Fruit fly (Drosophila melanogaster) whole organism, embryonic: ENCODE measurements around the gene CG6006.
"Not testable (repeated sequence)": the region's sequence is repeated elsewhere in the genome, so short reads cannot be mapped to it uniquely, and the experiment has no call there.

ENCODE experiments used
- ATbp ChIP-seq: fragments of 200-800 bp; sonication (Bioruptor generic); optimal IDR thresholded peaks from 2 replicates; lab custom pipeline; 2017; ENCODE audit warnings: missing biosample characterization, mild to moderate bottlenecking, missing genetic modification characterization, missing genetic modification reagents
- Adf1 ChIP-seq: fragments of 200-800 bp; sonication (Bioruptor generic); IDR thresholded peaks from 2 replicates; pipeline ENCODE4 v1.3.6; 2022; ENCODE audit warnings: missing biosample characterization, missing genetic modification characterization
- Aef1 ChIP-seq: fragments of 200-800 bp; sonication (Bioruptor generic); IDR thresholded peaks from 3 replicates; pipeline ENCODE4 v1.3.6; 2022; ENCODE audit warnings: missing biosample characterization, missing genetic modification characterization
- Antp ChIP-seq: fragments of 200-800 bp; sonication (Bioruptor generic); optimal IDR thresholded peaks from 3 replicates; lab custom pipeline; 2016; ENCODE audit warnings: missing biosample characterization, missing genetic modification characterization
- CG10209 ChIP-seq: fragments of 200-800 bp; sonication (Bioruptor generic); optimal IDR thresholded peaks from 3 replicates; lab custom pipeline; 2017; ENCODE audit warnings: missing biosample characterization, mild to moderate bottlenecking, missing genetic modification characterization, missing genetic modification reagents
- CG10654 ChIP-seq: fragments of 200-800 bp; sonication (Bioruptor generic); optimal IDR thresholded peaks from 2 replicates; lab custom pipeline; 2016; ENCODE audit warnings: missing biosample characterization, missing genetic modification characterization
- CG10959 ChIP-seq: fragments of 200-800 bp; sonication (Bioruptor generic); IDR thresholded peaks from 2 replicates; pipeline ENCODE4 v1.3.6; 2022; ENCODE audit warnings: missing biosample characterization, missing genetic modification characterization
- CG14860 ChIP-seq: fragments of 200-800 bp; sonication (Bioruptor generic); IDR thresholded peaks from 3 replicates; pipeline ENCODE4 v1.3.6; 2022; ENCODE audit warnings: missing biosample characterization, missing genetic modification characterization; ENCODE audit not compliant: partially characterized antibody
- CG15073 ChIP-seq: fragments of 200-800 bp; sonication (Bioruptor generic); optimal IDR thresholded peaks from 2 replicates; lab custom pipeline; 2016; ENCODE audit warnings: missing biosample characterization, missing genetic modification characterization
- CG2116 ChIP-seq: fragments of 200-800 bp; sonication (Bioruptor generic); optimal IDR thresholded peaks from 3 replicates; lab custom pipeline; 2018; ENCODE audit warnings: missing biosample characterization, mild to moderate bottlenecking, missing genetic modification characterization
- CG3407 ChIP-seq: fragments of 200-800 bp; sonication (Bioruptor generic); optimal IDR thresholded peaks from 2 replicates; lab custom pipeline; 2018; ENCODE audit warnings: missing biosample characterization, mild to moderate bottlenecking, missing genetic modification characterization
- CG34376 ChIP-seq: fragments of 200-800 bp; sonication (Bioruptor generic); optimal IDR thresholded peaks from 2 replicates; lab custom pipeline; 2018; ENCODE audit warnings: missing biosample characterization, mild to moderate bottlenecking, missing genetic modification characterization
- CG4730 ChIP-seq: fragments of 200-800 bp; sonication (Bioruptor generic); IDR thresholded peaks from 2 replicates; pipeline ENCODE4 v1.3.6; 2022; ENCODE audit warnings: missing biosample characterization, missing genetic modification characterization
- CG6654 ChIP-seq: fragments of 200-800 bp; sonication (Bioruptor generic); optimal IDR thresholded peaks from 2 replicates; lab custom pipeline; 2017; ENCODE audit warnings: missing biosample characterization, mild to moderate bottlenecking, missing genetic modification characterization
- CG9215 ChIP-seq: fragments of 200-800 bp; sonication (Bioruptor generic); IDR thresholded peaks from 2 replicates; pipeline ENCODE4 v1.3.6; 2022; ENCODE audit warnings: missing biosample characterization, missing genetic modification characterization
- D19A ChIP-seq: fragments of 200-800 bp; optimal IDR thresholded peaks from 3 replicates; lab custom pipeline; 2019; ENCODE audit warnings: missing biosample characterization, mild to moderate bottlenecking, missing genetic modification characterization, moderate library complexity
- Dbx ChIP-seq: fragments of 200-800 bp; sonication (Bioruptor generic); IDR thresholded peaks from 3 replicates; pipeline ENCODE4 v1.3.6; 2022; ENCODE audit warnings: missing biosample characterization, missing genetic modification characterization
- Doc3 ChIP-seq: fragments of 200-800 bp; sonication (Bioruptor generic); IDR thresholded peaks from 3 replicates; pipeline ENCODE4 v1.3.6; 2022; ENCODE audit warnings: missing biosample characterization, missing genetic modification characterization; ENCODE audit not compliant: partially characterized antibody
- Drgx ChIP-seq: fragments of 200-800 bp; sonication (Bioruptor generic); IDR thresholded peaks from 2 replicates; pipeline ENCODE4 v1.3.6; 2022; ENCODE audit warnings: missing biosample characterization, missing genetic modification characterization
- Fer1 ChIP-seq: fragments of 200-800 bp; sonication (Bioruptor generic); optimal IDR thresholded peaks from 2 replicates; lab custom pipeline; 2017; ENCODE audit warnings: missing biosample characterization, mild to moderate bottlenecking, missing genetic modification characterization
- GATAe ChIP-seq: fragments of 200-800 bp; sonication (Bioruptor generic); conservative IDR thresholded peaks from 2 replicates; pipeline ENCODE4 v1.3.6; 2022; ENCODE audit warnings: missing biosample characterization, missing genetic modification characterization
- HmgZ ChIP-seq: fragments of 200-800 bp; sonication (Bioruptor generic); optimal IDR thresholded peaks from 2 replicates; lab custom pipeline; 2018; ENCODE audit warnings: missing biosample characterization, mild to moderate bottlenecking, missing genetic modification characterization
- Hr39 ChIP-seq: fragments of >200 bp; optimal IDR thresholded peaks from 2 replicates; lab custom pipeline; 2017
- Hr78 ChIP-seq, 2 experiments: fragments of 200-800 bp in 1 of 2; fragments of >200 bp in 1 of 2; sonication (Bioruptor generic) in 1 of 2; optimal IDR thresholded peaks; 2 replicates each; lab custom pipeline; 2017 to 2019; ENCODE audit warnings: missing biosample characterization in 2 of 2, missing genetic modification characterization in 2 of 2, mild to moderate bottlenecking in 1 of 2, moderate library complexity in 1 of 2
- Jarid2 ChIP-seq: fragments of 200-800 bp; sonication (Bioruptor generic); optimal IDR thresholded peaks from 3 replicates; lab custom pipeline; 2017; ENCODE audit warnings: mild to moderate bottlenecking, missing biosample characterization, missing genetic modification reagents, missing genetic modification characterization
- Med ChIP-seq: fragments of 200-800 bp; sonication (Bioruptor generic); peaks from one replicate; lab custom pipeline; 2016; ENCODE audit warnings: missing biosample characterization, missing genetic modification characterization, mild to moderate bottlenecking, inconsistent platforms, moderate library complexity
- Opbp ChIP-seq: fragments of 200-800 bp; sonication (Bioruptor generic); IDR thresholded peaks from 3 replicates; pipeline ENCODE4 v1.3.6; 2022; ENCODE audit warnings: missing biosample characterization, missing genetic modification characterization; ENCODE audit not compliant: partially characterized antibody
- Taf1 ChIP-seq: fragments of 200-800 bp; sonication (Bioruptor generic); IDR thresholded peaks from 2 replicates; pipeline ENCODE4 v1.3.6; 2022; ENCODE audit warnings: missing biosample characterization, missing genetic modification characterization
- YL-1 ChIP-seq: fragments of 200-800 bp; sonication (Bioruptor generic); optimal IDR thresholded peaks from 3 replicates; lab custom pipeline; 2017; ENCODE audit warnings: missing biosample characterization, mild to moderate bottlenecking, missing genetic modification characterization
- ac ChIP-seq: fragments of 200-800 bp; sonication (Bioruptor generic); optimal IDR thresholded peaks from 3 replicates; lab custom pipeline; 2017; ENCODE audit warnings: missing biosample characterization, mild to moderate bottlenecking, missing genetic modification characterization
- az2 ChIP-seq: fragments of 200-800 bp; sonication (Bioruptor generic); optimal IDR thresholded peaks from 3 replicates; lab custom pipeline; 2016; ENCODE audit warnings: missing biosample characterization, missing genetic modification characterization
- chinmo ChIP-seq: fragments of 200-800 bp; sonication (Bioruptor generic); IDR thresholded peaks from 4 replicates; pipeline ENCODE4 v1.3.6; 2022; ENCODE audit warnings: missing biosample characterization, missing genetic modification characterization; ENCODE audit not compliant: partially characterized antibody
- chm ChIP-seq: fragments of 200-800 bp; sonication (Bioruptor generic); IDR thresholded peaks from 2 replicates; pipeline ENCODE4 v1.3.6; 2022; ENCODE audit warnings: missing biosample characterization, missing genetic modification characterization
- crol ChIP-seq: fragments of 200-800 bp; sonication (Bioruptor generic); IDR thresholded peaks from 2 replicates; pipeline ENCODE4 v1.3.6; 2022; ENCODE audit warnings: missing biosample characterization, missing genetic modification characterization
- dysf ChIP-seq: fragments of 200-800 bp; sonication (Bioruptor generic); IDR thresholded peaks from 3 replicates; pipeline ENCODE4 v1.3.6; 2022; ENCODE audit warnings: missing biosample characterization, missing genetic modification characterization
- en ChIP-seq: fragments of 200-800 bp; sonication (Bioruptor generic); optimal IDR thresholded peaks from 2 replicates; lab custom pipeline; 2016; ENCODE audit warnings: missing biosample characterization, missing genetic modification characterization
- exex ChIP-seq: fragments of 200-800 bp; sonication (Bioruptor generic); optimal IDR thresholded peaks from 4 replicates; lab custom pipeline; 2018; ENCODE audit warnings: missing biosample characterization, mild to moderate bottlenecking, missing genetic modification characterization, moderate library complexity
- gem ChIP-seq: fragments of 200-800 bp; sonication (Bioruptor generic); optimal IDR thresholded peaks from 2 replicates; lab custom pipeline; 2019; ENCODE audit warnings: missing biosample characterization, mild to moderate bottlenecking, missing genetic modification characterization, moderate library complexity
- grn ChIP-seq: fragments of 200-800 bp; sonication (Bioruptor generic); optimal IDR thresholded peaks from 3 replicates; lab custom pipeline; 2017; ENCODE audit warnings: missing biosample characterization, missing genetic modification characterization
- lab ChIP-seq: fragments of 200-800 bp; sonication (Bioruptor generic); optimal IDR thresholded peaks from 3 replicates; lab custom pipeline; 2017; ENCODE audit warnings: missing biosample characterization, missing genetic modification characterization, mild to moderate bottlenecking, moderate library complexity, missing genetic modification reagents
- lmd ChIP-seq: fragments of 200-800 bp; sonication (Bioruptor generic); IDR thresholded peaks from 2 replicates; pipeline ENCODE4 v1.3.6; 2022; ENCODE audit warnings: missing biosample characterization, missing genetic modification characterization
- nom ChIP-seq: fragments of 200-800 bp; sonication (Bioruptor generic); optimal IDR thresholded peaks from 2 replicates; lab custom pipeline; 2017; ENCODE audit warnings: missing biosample characterization, missing genetic modification characterization, mild to moderate bottlenecking, moderate library complexity, missing genetic modification reagents
- shn ChIP-seq: fragments of 200-800 bp; sonication (Bioruptor generic); optimal IDR thresholded peaks from 3 replicates; lab custom pipeline; 2016; ENCODE audit warnings: missing biosample characterization, missing genetic modification characterization
- slbo ChIP-seq: fragments of 200-800 bp; sonication (Bioruptor generic); IDR thresholded peaks from 2 replicates; pipeline ENCODE4 v1.3.6; 2022; ENCODE audit warnings: missing biosample characterization, missing genetic modification characterization
- stwl ChIP-seq: fragments of 200-800 bp; sonication (Bioruptor generic); optimal IDR thresholded peaks from 3 replicates; lab custom pipeline; 2018; ENCODE audit warnings: missing biosample characterization, mild to moderate bottlenecking, missing genetic modification characterization, moderate library complexity
- sug ChIP-seq: fragments of 200-800 bp; optimal IDR thresholded peaks from 2 replicates; lab custom pipeline; 2019; ENCODE audit warnings: missing biosample characterization, mild to moderate bottlenecking, missing genetic modification characterization, moderate library complexity
- twi ChIP-seq: fragments of 200-800 bp; optimal IDR thresholded peaks from 2 replicates; lab custom pipeline; 2019; ENCODE audit warnings: missing biosample characterization, mild to moderate bottlenecking, missing genetic modification characterization, moderate library complexity

Gene CG6006

DNA sequence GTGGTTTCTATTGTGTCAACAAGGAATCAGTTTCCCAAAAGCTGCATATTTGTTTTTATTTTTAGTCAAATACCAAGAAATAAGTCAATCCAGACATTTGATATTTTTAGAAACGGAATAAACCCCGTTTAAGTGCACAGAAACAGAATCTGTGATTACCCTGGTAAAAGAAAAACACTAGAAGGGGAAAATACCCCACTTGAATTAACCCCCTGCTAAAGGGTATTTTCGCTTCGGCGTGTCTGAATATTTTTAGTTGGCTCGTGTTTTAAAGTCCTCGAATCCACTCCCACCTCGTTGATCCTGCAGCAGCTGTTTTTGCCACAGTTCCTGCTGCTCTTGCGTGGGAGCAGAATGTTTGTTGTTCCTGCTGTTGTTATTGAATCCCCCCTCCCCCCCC is 33.0 kb downstream of the CG6006 start:
- TF ChIP-seq CG15073 (GFP tag; lab: Kevin White, UChicago), result no peak
- no peak for TF ChIP-seq twi (tag; lab: Kevin White, UChicago)
- TF ChIP-seq az2, result no peak
- TF ChIP-seq dysf, result no peak
- no peak for TF ChIP-seq CG10654 (GFP tag; lab: Kevin White, UChicago)
- no peak for TF ChIP-seq Antp (GFP tag; lab: Kevin White, UChicago)
- TF ChIP-seq lab (GFP tag; lab: Kevin White, UChicago), result no peak
- TF ChIP-seq chm (GFP tag; lab: Robert Waterston, UW), result 0 out of 2 replicates have a peak, but pooled peaks have one; percentile 23
- no peak for TF ChIP-seq en
- peak; percentile 93 for TF ChIP-seq D19A (tag; lab: Kevin White, UChicago)
- no peak for TF ChIP-seq Hr39 (lab: Kevin White, UChicago)
- TF ChIP-seq crol (GFP tag; lab: Robert Waterston, UW), result peak; percentile 57
- TF ChIP-seq CG10209, result no peak
- no peak for TF ChIP-seq Adf1 (GFP tag; lab: Robert Waterston, UW)
- no peak for TF ChIP-seq Doc3 (GFP tag; lab: Robert Waterston, UW)
- no peak for TF ChIP-seq Opbp (GFP tag; lab: Robert Waterston, UW)
- TF ChIP-seq Aef1, result no peak
- TF ChIP-seq ac, result peak; percentile 1
- no peak for TF ChIP-seq CG6654
- TF ChIP-seq CG9215 (GFP tag; lab: Robert Waterston, UW), result no peak

DNA sequence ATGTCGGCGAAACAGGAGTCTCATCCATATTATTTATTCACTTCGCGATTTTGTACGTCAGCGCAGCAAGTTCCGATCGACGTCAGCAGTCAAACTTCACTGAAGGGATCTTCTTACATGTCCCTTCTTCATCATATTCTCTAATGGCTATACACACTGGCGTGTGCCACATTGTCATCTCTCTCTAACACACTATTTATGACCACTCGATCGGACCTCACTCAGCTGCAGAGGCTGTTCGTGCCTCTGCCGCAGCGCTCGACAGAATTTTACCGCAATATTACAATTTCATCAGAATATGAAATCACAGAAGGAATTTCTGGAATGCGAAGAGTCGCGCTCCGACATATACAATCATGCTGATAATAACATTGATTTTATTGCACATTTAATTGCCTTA is 34.7 kb downstream of the CG6006 start, which contains the start of gene Bin1:
Bin1 (minus strand) TSS at position 101 of the 400 bp plus-strand sequence.
- TF ChIP-seq CG3407 (GFP tag; lab: Kevin White, UChicago); sug (tag; lab: Kevin White, UChicago); shn: not testable (repeated sequence)

DNA sequence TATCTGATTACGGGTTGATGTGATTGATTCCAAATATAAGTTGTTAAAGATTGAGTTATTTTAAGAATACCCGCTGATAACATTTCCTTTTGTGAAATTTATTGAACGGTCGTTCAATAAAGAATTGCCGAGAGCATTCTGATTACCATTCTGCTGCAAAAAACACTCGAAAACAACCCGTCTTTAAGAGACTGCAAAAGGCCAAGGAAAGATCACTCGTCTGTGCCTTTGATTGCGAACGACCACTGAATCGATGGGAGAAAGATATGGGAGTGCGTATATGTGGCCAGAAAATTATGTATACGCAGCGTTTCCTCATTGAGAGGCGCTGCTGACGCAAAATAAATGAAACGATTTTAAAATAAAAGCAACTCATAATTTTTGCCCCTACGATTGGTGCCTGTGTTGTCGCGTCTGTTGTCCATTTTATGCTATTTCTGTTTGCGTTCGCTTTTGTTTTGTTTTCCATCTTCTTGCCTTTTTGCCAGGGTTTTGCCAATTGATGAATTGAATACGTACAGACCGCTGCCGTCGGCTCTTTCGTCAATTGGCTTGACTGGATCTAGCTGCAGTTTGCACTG is 35.5 kb downstream of the CG6006 start:
- TF ChIP-seq Drgx (GFP tag; lab: Robert Waterston, UW) (0 out of 2 replicates have a peak, but pooled peaks have one; percentile 12), nom (GFP tag; lab: Kevin White, UChicago) (no peak), grn (GFP tag; lab: Kevin White, UChicago) (peak; percentile 30), chinmo (0 out of 4 replicates have a peak, but pooled peaks have one; percentile 58), Med (GFP tag; lab: Kevin White, UChicago) (peak; percentile 30), en (no peak), slbo (0 out of 2 replicates have a peak, but pooled peaks have one; percentile 18), lmd (no peak)

DNA sequence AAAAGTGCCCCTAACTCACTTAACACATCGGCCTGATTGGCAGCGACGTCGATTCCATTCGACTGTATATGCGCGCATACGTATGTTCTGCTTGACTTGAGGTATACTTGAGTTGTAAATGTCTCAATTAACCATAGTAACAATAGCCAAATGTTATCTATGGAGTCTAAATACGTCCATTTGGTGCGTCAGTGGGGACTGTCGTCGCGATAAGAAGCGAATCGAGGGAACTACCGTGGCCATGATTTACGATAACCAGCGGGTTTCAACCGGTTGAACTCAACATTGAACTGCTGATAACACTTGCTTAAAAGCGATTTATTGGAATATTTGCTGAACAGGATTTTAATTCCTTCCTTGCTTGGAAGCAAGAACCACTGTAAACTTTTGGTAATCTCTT is 36.0 kb downstream of the CG6006 start:
- no peak for TF ChIP-seq stwl (tag; lab: Kevin White, UChicago)
- peak; percentile 80 for TF ChIP-seq sug (tag; lab: Kevin White, UChicago)
- peak; percentile 31; the same call in 1 of the 2 replicates for TF ChIP-seq GATAe (GFP tag; lab: Robert Waterston, UW)
- no peak for TF ChIP-seq Jarid2 (GFP tag; lab: Kevin White, UChicago)
- TF ChIP-seq Taf1 (GFP tag; lab: Robert Waterston, UW), result no peak
- TF ChIP-seq HmgZ (tag; lab: Kevin White, UChicago), result peak; percentile 10
- no peak for TF ChIP-seq CG4730
- no peak for TF ChIP-seq CG14860 (GFP tag; lab: Robert Waterston, UW)
- TF ChIP-seq Fer1 (GFP tag; lab: Kevin White, UChicago), result peak; percentile 5
- no peak for TF ChIP-seq Dbx (GFP tag; lab: Robert Waterston, UW)
- peak in 1 of 2 experiments; percentile 77 for TF ChIP-seq Hr78 (GFP tag; optimal IDR thresholded peaks at IDR 0.05; lab: Kevin White, UChicago)
- no peak for TF ChIP-seq YL-1
- no peak for TF ChIP-seq CG2116
- TF ChIP-seq en, result peak; percentile 44
- peak; percentile 88 for TF ChIP-seq exex (tag; lab: Kevin White, UChicago)
- no peak for TF ChIP-seq CG10959 (GFP tag; lab: Robert Waterston, UW)
- TF ChIP-seq gem (tag; lab: Kevin White, UChicago), result peak; percentile 71
- no peak for TF ChIP-seq ATbp (GFP tag; lab: Kevin White, UChicago)
- TF ChIP-seq CG34376 (GFP tag; lab: Kevin White, UChicago), result peak; percentile 36
- peak; percentile 15 for TF ChIP-seq grn (GFP tag; lab: Kevin White, UChicago)
